Fruit fly (Drosophila melanogaster) whole organism: Measurements from ENCODE around the gene CG10345.

Experiments used
- CG8478 ChIP-seq: fragments of >200 bp; optimal IDR thresholded peaks from 2 replicates; lab custom pipeline; 2018; ENCODE audit warnings: inconsistent platforms
- Dll ChIP-seq: fragments of >200 bp; optimal IDR thresholded peaks from 2 replicates; lab custom pipeline; 2017
- EcR ChIP-seq, 2 experiments: fragments of >200 bp; optimal IDR thresholded peaks; 2 replicates each; lab custom pipeline; 2017; ENCODE audit warnings: missing biosample characterization in 2 of 2, missing genetic modification characterization in 2 of 2, missing genetic modification reagents in 2 of 2
- pan ChIP-seq: fragments of >200 bp; optimal IDR thresholded peaks from 2 replicates; lab custom pipeline; 2017
- psq ChIP-seq: fragments of >200 bp; optimal IDR thresholded peaks from 2 replicates; lab custom pipeline; 2017
- usp ChIP-seq: fragments of >200 bp; optimal IDR thresholded peaks from 2 replicates; lab custom pipeline; 2017; ENCODE audit warnings: missing biosample characterization, missing genetic modification characterization, mixed read lengths

DNA sequence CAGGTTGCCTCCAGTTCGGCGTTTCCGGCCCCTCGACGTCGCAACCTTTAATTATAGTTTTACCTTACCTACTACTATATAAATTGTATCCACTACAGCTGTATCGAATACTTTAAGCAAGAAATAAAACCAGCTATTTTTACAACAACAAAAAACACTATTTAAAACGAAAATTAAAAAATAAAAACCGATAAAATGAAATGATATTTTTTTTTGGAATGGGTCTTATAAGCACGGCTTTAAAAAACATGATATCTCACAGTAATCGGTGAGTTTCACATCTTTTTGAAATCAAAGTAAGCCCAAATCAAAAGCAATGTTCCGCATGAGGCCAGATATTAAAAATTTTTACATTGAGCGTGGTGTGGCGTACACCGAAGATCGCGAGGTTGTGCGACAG, 33.4 kb downstream of the CG10345 start, which contains the start of gene CG14891:
- TF ChIP-seq usp (GFP tag; lab: Kevin White, UChicago) (no peak), EcR (GFP tag; optimal IDR thresholded peaks at IDR 0.05; lab: Kevin White, UChicago) (no peak), pan (no peak), CG8478 (lab: Kevin White, UChicago) (no peak), Dll (no peak), psq (lab: Kevin White, UChicago) (no peak)
